Fruit fly (Drosophila melanogaster) S2 (cell line): ENCODE results near the gene ND-30.

Experiments used
- CG8478 ChIP-seq: fragments of >200 bp; optimal IDR thresholded peaks from 2 replicates; lab custom pipeline; 2018
- CTCF ChIP-seq, 2 experiments: fragments of >200 bp; optimal IDR thresholded peaks; 2 replicates each; lab custom pipeline; 2018

DNA sequence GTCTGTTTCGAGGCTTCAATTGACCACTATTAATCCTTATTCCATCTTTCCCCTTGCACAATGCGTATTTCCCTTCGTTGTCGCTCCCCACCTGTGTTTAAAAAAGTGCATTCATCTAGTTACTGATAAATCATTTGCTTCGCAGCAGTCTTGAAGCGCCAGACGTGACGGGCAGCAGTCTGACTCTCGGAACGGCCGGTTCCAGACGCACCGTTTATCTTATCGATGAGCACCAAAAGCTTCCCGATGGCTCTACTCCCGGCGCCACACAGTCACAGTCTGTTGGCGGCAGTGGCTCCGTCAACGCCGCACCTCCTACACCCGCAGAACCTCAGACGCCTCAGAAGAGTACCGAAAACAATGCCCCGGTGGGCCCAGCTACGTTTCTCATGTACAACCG is 24.7 kb upstream of the ND-30 start, which contains the start of gene CG42494:
- no peak for TF ChIP-seq CTCF (optimal IDR thresholded peaks at IDR 0.05; lab: Kevin White, UChicago)
- TF ChIP-seq CG8478 (lab: Kevin White, UChicago): no peak
